Fruit fly (Drosophila melanogaster): ENCODE results near the gene TwdlX.
A peak's percentile ranks its signal among the peaks of the same experiment; 100 is the strongest.

TwdlX gene

DNA sequence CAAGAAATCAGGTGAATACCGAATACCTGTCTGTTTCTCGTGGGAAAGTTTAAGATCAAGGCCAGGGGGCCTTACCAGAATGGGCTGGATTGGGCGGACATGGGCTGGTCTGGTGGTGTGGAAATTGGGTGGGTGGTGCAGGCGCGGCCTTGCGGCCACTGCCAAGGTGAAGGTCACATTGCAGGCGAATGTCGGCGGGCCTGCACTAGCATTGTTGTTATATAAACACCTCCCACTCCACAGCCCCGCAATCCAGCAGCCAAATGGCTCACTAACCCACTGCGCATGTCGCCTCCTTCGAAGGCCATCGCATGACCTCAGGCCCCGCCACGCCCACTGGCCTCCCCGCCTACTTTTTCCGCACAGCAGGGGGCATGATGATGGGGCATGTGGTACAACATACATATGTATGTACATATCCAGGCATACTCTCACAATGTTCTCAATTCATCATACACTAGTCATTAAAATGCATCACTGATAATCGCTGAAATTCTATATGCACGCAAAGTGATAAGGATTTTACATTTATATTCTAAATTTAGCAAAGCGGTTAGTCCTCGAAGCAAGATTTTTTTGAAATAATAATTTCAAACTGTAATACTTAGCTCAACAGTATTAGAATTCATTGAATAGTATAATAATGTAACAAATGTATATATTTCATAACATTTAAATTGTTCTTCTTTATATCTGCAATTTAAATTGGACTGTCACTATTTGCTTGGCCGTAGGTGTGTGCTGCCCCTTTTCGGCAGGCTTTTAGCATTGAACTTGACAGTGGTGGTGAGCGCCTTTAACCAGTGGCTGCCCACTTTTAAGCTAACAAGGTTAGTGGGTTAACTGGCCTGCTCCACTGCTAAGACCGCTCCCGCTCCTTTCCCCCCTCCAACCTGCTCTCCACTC is 34.0 kb upstream of the TwdlX start:
- TF ChIP-seq Pif1B (GFP tag; optimal IDR thresholded peaks at IDR 0.05), result no peak
- peak; percentile 16 for TF ChIP-seq CG14655 (GFP tag; optimal IDR thresholded peaks at IDR 0.05)
- TF ChIP-seq rn (GFP tag; IDR thresholded peaks at IDR 0.05), result no peak
- no peak for TF ChIP-seq CG15710 (tag; optimal IDR thresholded peaks at IDR 0.05)
- TF ChIP-seq CG8301 (tag; optimal IDR thresholded peaks at IDR 0.05), result peak; percentile 39
- no peak for TF ChIP-seq gl (tag; optimal IDR thresholded peaks at IDR 0.05)
- no peak for TF ChIP-seq CG17806 (tag; optimal IDR thresholded peaks at IDR 0.05)
- TF ChIP-seq Snoo (tag; optimal IDR thresholded peaks at IDR 0.05), result peak; percentile 2

DNA sequence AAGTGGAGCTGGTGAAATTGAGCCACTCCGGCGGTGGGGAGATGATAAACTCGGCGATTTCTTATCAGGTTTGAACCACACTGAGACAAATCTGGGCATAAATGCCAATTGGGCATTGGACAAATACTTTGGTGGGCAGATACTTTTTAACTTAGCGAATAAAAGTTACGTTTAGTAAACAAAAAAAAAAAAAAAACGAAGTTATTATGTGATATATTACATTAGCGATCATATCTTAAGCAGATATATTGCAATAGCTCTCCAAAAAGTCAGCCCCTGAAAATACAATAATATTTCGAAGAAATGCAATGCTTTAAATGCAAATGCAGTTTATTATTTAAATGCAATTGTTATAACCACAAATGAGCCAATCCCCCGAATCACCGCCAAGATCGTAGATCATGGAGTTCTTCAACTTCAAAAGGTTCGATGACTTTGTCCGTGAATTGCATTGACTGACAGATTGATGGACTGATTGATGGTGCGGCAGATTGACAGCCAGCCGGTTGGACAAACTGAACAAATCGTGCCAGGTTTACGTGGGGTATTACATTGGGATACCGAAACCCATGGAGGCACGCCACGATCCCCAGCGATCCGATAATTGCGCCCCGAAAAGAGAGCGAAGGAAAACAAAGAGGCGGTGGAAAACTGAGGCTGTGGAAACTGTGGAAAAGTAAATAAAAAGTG is 32.9 kb upstream of the TwdlX start:
- TF ChIP-seq CG15710 (tag; optimal IDR thresholded peaks at IDR 0.05) (no peak), Pif1A (GFP tag; optimal IDR thresholded peaks at IDR 0.05) (no peak), rn (GFP tag; IDR thresholded peaks at IDR 0.05) (no peak), D1 (tag; optimal IDR thresholded peaks at IDR 0.05) (no peak), CG14655 (GFP tag; optimal IDR thresholded peaks at IDR 0.05) (no peak), CG13204 (GFP tag; optimal IDR thresholded peaks at IDR 0.05) (no peak), CG32121 (GFP tag; IDR thresholded peaks at IDR 0.05) (no peak), gl (tag; optimal IDR thresholded peaks at IDR 0.05) (no peak), Ets98B (GFP tag; IDR thresholded peaks at IDR 0.05) (no peak), CG4496 (GFP tag; IDR thresholded peaks at IDR 0.05) (no peak), CG10348 (GFP tag; IDR thresholded peaks at IDR 0.05) (no peak), CG17806 (tag; optimal IDR thresholded peaks at IDR 0.05) (no peak), EcR (GFP tag; optimal IDR thresholded peaks at IDR 0.05) (no peak), Snoo (tag; optimal IDR thresholded peaks at IDR 0.05) (no peak), CG8159 (tag; optimal IDR thresholded peaks at IDR 0.05) (no peak), fd96Ca (GFP tag; IDR thresholded peaks at IDR 0.05) (no peak), CG8301 (tag; optimal IDR thresholded peaks at IDR 0.05) (no peak), Pif1B (GFP tag; optimal IDR thresholded peaks at IDR 0.05) (no peak), CG9948 (tag; optimal IDR thresholded peaks at IDR 0.05) (no peak), CG12605 (GFP tag; IDR thresholded peaks at IDR 0.05) (no peak)

DNA sequence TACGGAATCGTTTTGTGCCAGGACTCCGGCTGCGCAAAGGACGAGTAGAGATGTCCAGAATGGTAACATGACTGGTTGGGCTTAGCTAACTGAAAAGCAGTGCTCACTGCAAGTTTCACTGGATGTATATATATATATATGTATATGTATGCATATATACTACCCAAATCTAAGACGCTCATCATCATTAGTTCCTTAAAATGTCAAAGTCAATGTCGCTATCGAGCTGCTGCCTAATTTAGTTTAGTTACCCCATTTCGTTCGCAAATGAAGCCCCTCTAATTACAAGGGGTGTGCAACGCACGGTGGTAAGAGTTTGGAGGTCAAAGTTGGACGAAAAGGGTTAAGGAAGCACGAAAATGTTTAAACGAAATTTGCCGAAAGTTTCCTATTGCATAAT is 30.8 kb upstream of the TwdlX start, which contains the start of gene CG9676:
TSS of gene CG9676 (minus strand) at position 101 of the 400 bp plus-strand sequence.
- no peak for TF ChIP-seq EcR (GFP tag; optimal IDR thresholded peaks at IDR 0.05)

DNA sequence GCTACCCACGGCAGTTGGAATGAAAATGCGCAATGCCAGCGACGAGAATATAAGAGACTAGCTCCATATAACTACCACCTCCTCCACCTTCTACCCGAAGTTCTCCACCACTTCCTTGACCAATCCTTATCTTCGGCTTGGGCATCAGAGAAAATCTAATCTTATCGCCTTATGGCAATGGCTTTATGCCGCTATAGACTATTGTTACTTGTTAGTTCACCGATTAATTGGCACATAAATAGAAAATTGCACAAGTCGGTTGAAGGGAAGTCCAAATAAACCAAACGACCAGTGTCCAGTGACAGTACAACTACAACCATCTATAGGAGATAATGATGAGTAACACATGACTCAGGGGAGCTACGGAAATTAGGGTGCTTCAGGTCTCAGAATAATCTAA is 28.9 kb upstream of the TwdlX start, which contains the start of gene sphe:
TSS of gene sphe (minus strand) at position 32 of the 400 bp plus-strand sequence.
- TF ChIP-seq CG4496 (GFP tag; IDR thresholded peaks at IDR 0.05) (no peak), gl (tag; optimal IDR thresholded peaks at IDR 0.05) (no peak), CG10348 (GFP tag; IDR thresholded peaks at IDR 0.05) (no peak), Snoo (tag; optimal IDR thresholded peaks at IDR 0.05) (no peak), CG8301 (tag; optimal IDR thresholded peaks at IDR 0.05) (no peak), Pif1B (GFP tag; optimal IDR thresholded peaks at IDR 0.05) (no peak), Ets98B (GFP tag; IDR thresholded peaks at IDR 0.05) (no peak), CG14655 (GFP tag; optimal IDR thresholded peaks at IDR 0.05) (no peak), EcR (GFP tag; optimal IDR thresholded peaks at IDR 0.05) (no peak), CG9948 (tag; optimal IDR thresholded peaks at IDR 0.05) (no peak), CG32121 (GFP tag; IDR thresholded peaks at IDR 0.05) (no peak), CG12605 (GFP tag; IDR thresholded peaks at IDR 0.05) (no peak), CG17806 (tag; optimal IDR thresholded peaks at IDR 0.05) (no peak), CG8159 (tag; optimal IDR thresholded peaks at IDR 0.05) (no peak), D1 (tag; optimal IDR thresholded peaks at IDR 0.05) (no peak), CG15710 (tag; optimal IDR thresholded peaks at IDR 0.05) (no peak), rn (GFP tag; IDR thresholded peaks at IDR 0.05) (no peak), CG34367 (tag; optimal IDR thresholded peaks at IDR 0.05) (no peak)

DNA sequence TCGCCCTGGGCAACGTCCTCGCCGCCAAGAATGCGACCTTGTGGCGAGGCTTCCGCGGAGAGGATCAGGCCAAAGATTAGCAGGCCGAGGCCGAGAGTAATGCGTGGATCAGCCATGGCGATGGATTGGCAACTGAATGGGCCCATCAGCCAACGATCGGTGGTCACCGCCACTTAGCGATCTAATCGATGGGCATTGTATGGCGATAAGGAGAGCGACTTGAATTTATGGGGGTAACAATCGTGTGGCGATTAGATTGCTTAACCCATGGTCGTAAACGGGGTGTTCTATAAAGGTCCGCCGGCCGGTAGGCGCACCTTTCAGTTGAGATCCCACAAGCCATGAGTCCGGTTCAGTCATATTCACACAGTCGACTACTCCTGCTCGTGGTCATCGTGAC is 27.1 kb upstream of the TwdlX start, which contains the start of the genes CG9673 and CG4653:
TSS of gene CG9673 (minus strand) at position 138 of the 400 bp plus-strand sequence.
TSS of gene CG4653 (plus strand) at position 335 of the 400 bp plus-strand sequence.
- TF ChIP-seq CG10348 (GFP tag; IDR thresholded peaks at IDR 0.05) (no peak), Pif1A (GFP tag; optimal IDR thresholded peaks at IDR 0.05) (no peak), Ets98B (GFP tag; IDR thresholded peaks at IDR 0.05) (no peak), fd96Ca (GFP tag; IDR thresholded peaks at IDR 0.05) (no peak)

DNA sequence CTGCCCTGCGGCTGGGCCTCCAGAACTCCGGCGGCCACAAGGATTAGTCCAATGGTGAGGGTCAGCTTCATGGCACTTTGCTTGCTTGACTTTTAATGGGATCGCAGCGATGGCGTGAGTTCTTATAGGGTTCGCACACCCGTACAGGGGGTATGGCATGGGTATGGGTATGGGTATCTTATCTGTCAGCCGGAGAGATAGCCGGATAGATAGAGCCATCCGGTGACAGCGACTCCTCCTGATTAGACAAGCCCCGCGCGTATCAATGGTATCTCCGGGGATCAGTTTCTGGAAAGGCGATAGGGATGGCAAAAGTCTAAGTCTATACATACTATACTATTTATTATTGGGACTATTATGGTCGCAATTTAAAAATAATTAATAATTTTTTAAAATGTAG is 24.1 kb upstream of the TwdlX start, which contains the start of gene CG9672:
TSS of gene CG9672 (minus strand) at position 101 of the 400 bp plus-strand sequence.
- TF ChIP-seq CG32121 (GFP tag; IDR thresholded peaks at IDR 0.05) (no peak), Pif1A (GFP tag; optimal IDR thresholded peaks at IDR 0.05) (no peak), CG14655 (GFP tag; optimal IDR thresholded peaks at IDR 0.05) (no peak), CG8159 (tag; optimal IDR thresholded peaks at IDR 0.05) (no peak), CG8301 (tag; optimal IDR thresholded peaks at IDR 0.05) (no peak), EcR (GFP tag; optimal IDR thresholded peaks at IDR 0.05) (no peak), CG12605 (GFP tag; IDR thresholded peaks at IDR 0.05) (no peak), CG10348 (GFP tag; IDR thresholded peaks at IDR 0.05) (no peak), CG17806 (tag; optimal IDR thresholded peaks at IDR 0.05) (no peak), gl (tag; optimal IDR thresholded peaks at IDR 0.05) (no peak), CG13204 (GFP tag; optimal IDR thresholded peaks at IDR 0.05) (no peak), D1 (tag; optimal IDR thresholded peaks at IDR 0.05) (no peak), Pif1B (GFP tag; optimal IDR thresholded peaks at IDR 0.05) (no peak)
